Worm (Caenorhabditis elegans): Measurements from ENCODE around the gene F28B12.1.

Gene F28B12.1

DNA sequence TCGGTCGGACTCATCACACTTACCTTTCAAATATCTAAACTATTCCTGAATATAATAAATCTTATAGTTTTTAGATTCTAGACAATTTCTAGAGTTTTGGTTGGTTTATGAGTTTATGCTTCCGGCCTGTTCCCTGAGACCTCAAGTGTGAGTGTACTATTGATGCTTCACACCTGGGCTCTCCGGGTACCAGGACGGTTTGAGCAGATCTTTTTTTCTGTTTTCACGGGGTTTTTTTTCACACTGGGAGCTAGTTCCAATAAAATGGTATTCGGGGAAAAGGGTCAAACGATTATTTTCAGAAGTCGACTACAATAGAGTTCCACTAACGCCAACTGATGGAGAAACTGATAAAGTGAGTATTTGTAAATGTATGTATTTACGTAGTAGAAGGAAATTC is 40.6 kb upstream of the F28B12.1 start:
- TF ChIP-seq unc-39 (tag; optimal IDR thresholded peaks at IDR 0.05) (no peak), nhr-77 (tag; optimal IDR thresholded peaks at IDR 0.05) (no peak), mab-5 (tag; optimal IDR thresholded peaks at IDR 0.05) (no peak), lin-13 (GFP tag; optimal IDR thresholded peaks at IDR 0.05) (no peak), nhr-12 (tag; optimal IDR thresholded peaks at IDR 0.05) (no peak), fos-1 (tag; optimal IDR thresholded peaks at IDR 0.05) (no peak), blmp-1 (tag; optimal IDR thresholded peaks at IDR 0.05; ENCODE audit: insufficient read depth) (no peak), gmeb-1 (tag; optimal IDR thresholded peaks at IDR 0.05) (no peak), elt-1 (tag; optimal IDR thresholded peaks at IDR 0.05) (no peak), R02D3.7 (tag; optimal IDR thresholded peaks at IDR 0.05) (no peak), ZK546.5 (tag; optimal IDR thresholded peaks at IDR 0.05) (no peak), zag-1 (tag; optimal IDR thresholded peaks at IDR 0.05) (no peak), ceh-16 (tag; optimal IDR thresholded peaks at IDR 0.05) (no peak), nhr-10 (tag; optimal IDR thresholded peaks at IDR 0.05) (no peak), nhr-11 (tag; optimal IDR thresholded peaks at IDR 0.05) (no peak), dmd-4 (tag; optimal IDR thresholded peaks at IDR 0.05) (no peak), unc-55 (GFP tag; optimal IDR thresholded peaks at IDR 0.05) (no peak), ztf-1 (GFP tag; conservative IDR thresholded peaks at IDR 0.05) (no peak)

DNA sequence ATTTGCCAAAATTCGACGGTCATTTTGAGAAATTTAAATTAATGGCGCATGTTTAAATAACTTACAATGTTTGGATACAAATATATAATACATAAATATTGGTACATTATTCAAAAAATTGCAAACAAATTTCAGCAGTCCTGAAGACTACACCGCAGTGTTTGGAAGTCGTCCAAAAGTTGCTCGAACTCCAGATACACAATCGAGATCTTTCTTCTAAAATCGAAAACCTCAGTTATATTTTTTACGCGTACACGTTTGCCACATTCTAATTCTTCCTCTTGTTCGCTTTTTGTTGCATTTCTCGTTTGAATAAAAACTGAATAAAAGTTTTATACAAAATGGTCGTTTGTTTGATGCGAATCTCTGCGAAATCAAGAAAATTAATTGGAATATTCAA is 38.5 kb upstream of the F28B12.1 start, which contains the start of gene tsp-18:
Gene tsp-18, plus strand, starts transcription at position 301 of the 400 bp plus-strand sequence.
- TF ChIP-seq unc-62 (GFP tag; optimal IDR thresholded peaks at IDR 0.05): no peak
- no peak for TF ChIP-seq mab-5 (tag; optimal IDR thresholded peaks at IDR 0.05)
- no peak for TF ChIP-seq ama-1 (optimal IDR thresholded peaks at IDR 0.05)
- TF ChIP-seq nhr-21 (tag; optimal IDR thresholded peaks at IDR 0.05): no peak
- no peak for TF ChIP-seq egl-27 (tag; optimal IDR thresholded peaks at IDR 0.05)
- TF ChIP-seq nhr-77 (tag; optimal IDR thresholded peaks at IDR 0.05): no peak

DNA sequence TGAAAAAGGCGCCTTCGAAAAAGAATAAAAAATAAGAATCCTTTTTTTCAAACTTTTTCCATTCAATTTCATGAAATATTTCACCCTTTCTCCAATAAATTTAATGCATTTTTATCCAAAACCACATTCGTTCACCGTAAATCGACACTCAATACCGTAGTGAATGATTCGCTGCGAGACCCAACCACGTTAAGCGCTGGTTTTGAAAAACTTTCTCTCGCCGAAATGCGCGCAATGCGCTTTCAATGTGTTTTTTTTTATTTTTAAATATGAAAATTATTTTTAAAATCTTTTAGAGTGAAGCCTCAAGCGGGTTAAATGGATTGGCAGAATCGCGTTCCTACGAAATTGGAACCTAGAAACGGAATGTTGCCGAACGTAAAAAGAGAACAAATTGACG is 36.5 kb upstream of the F28B12.1 start, which contains the start of gene F59G1.8:
Gene F59G1.8, plus strand, starts transcription at position 293 of the 400 bp plus-strand sequence.
- TF ChIP-seq ztf-11 (tag; optimal IDR thresholded peaks at IDR 0.05) (no peak), gmeb-1 (tag; optimal IDR thresholded peaks at IDR 0.05) (no peak), F13H6.1 (tag; optimal IDR thresholded peaks at IDR 0.05) (no peak), sma-9 (GFP tag; optimal IDR thresholded peaks at IDR 0.05) (no peak), sma-9 (tag; optimal IDR thresholded peaks at IDR 0.05) (no peak), ceh-82 (tag; optimal IDR thresholded peaks at IDR 0.05) (no peak), mdl-1 (tag; optimal IDR thresholded peaks at IDR 0.05) (no peak), nhr-6 (tag; optimal IDR thresholded peaks at IDR 0.05) (no peak), alr-1 (tag; optimal IDR thresholded peaks at IDR 0.05) (no peak), skn-1 (tag; optimal IDR thresholded peaks at IDR 0.05) (no peak), elt-1 (tag; optimal IDR thresholded peaks at IDR 0.05) (no peak), nhr-10 (tag; optimal IDR thresholded peaks at IDR 0.05) (no peak), lsy-2 (tag; optimal IDR thresholded peaks at IDR 0.05) (no peak), zag-1 (tag; optimal IDR thresholded peaks at IDR 0.05) (no peak), nhr-129 (tag; optimal IDR thresholded peaks at IDR 0.05) (no peak), ztf-1 (GFP tag; conservative IDR thresholded peaks at IDR 0.05) (no peak), nhr-25 (tag; optimal IDR thresholded peaks at IDR 0.05) (no peak), ztf-4 (tag; optimal IDR thresholded peaks at IDR 0.05) (no peak)

DNA sequence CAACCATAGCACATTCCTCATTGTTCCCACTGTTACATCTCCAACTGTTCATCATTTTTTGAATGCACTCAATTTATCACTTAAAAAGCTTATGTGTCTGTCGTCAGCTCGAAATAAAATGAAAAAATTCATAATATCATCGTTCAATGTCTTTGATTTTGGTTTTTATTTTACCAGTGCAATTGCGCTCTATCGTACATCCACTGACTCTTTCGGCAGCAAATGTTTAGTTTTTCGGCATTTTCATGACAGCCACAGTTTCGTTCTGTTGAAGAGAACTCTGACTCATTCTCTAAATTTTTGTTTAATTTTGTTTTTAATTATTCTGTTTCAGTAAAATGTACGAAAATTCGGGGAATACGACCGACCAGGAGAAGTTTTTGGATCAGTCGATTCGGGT is 35.2 kb upstream of the F28B12.1 start, which contains the start of gene vps-35:
Gene vps-35, plus strand, starts transcription at position 335 of the 400 bp plus-strand sequence.
- TF ChIP-seq crh-2 (tag; optimal IDR thresholded peaks at IDR 0.05) (peak; percentile 27), nhr-10 (tag; optimal IDR thresholded peaks at IDR 0.05) (no peak), unc-62 (GFP tag; optimal IDR thresholded peaks at IDR 0.05) (no peak), C34F6.9 (tag; optimal IDR thresholded peaks at IDR 0.05) (peak; percentile 54), fos-1 (tag; optimal IDR thresholded peaks at IDR 0.05) (peak; percentile 87), gmeb-1 (tag; optimal IDR thresholded peaks at IDR 0.05) (no peak), ztf-4 (tag; optimal IDR thresholded peaks at IDR 0.05) (no peak), nhr-129 (tag; optimal IDR thresholded peaks at IDR 0.05) (peak; percentile 57), peb-1 (tag; optimal IDR thresholded peaks at IDR 0.05) (no peak), unc-55 (GFP tag; optimal IDR thresholded peaks at IDR 0.05) (peak; percentile 57), ztf-1 (GFP tag; conservative IDR thresholded peaks at IDR 0.05) (no peak), mab-5 (tag; optimal IDR thresholded peaks at IDR 0.05) (no peak), lsy-2 (tag; optimal IDR thresholded peaks at IDR 0.05) (peak in 1 of 2 experiments; percentile 53), nhr-6 (tag; optimal IDR thresholded peaks at IDR 0.05) (no peak), nhr-21 (tag; optimal IDR thresholded peaks at IDR 0.05) (no peak), sma-3 (GFP tag; optimal IDR thresholded peaks at IDR 0.05) (no peak)

Measured in whole organism, L2 larva.